Worm (Caenorhabditis elegans) whole organism, young adult: ENCODE data around the gene C05E4.7.

ENCODE experiments used
- F33H1.4 ChIP-seq: fragments of 200-800 bp; sonication (Bioruptor generic); IDR thresholded peaks from 2 replicates; pipeline ENCODE4 v1.3.6; 2022; ENCODE audit warnings: missing genetic modification reagents, missing genetic modification characterization, missing compliant biosample characterization
- F37B4.10 ChIP-seq: fragments of 200-800 bp; sonication (Bioruptor generic); IDR thresholded peaks from 2 replicates; pipeline ENCODE4 v1.3.6; 2022; ENCODE audit warnings: missing genetic modification characterization, missing compliant biosample characterization
- T07F8.4 ChIP-seq: sonication (generic microtip); optimal IDR thresholded peaks from 2 replicates; lab custom pipeline; 2016; ENCODE audit warnings: mild to moderate bottlenecking, missing genetic modification characterization, moderate library complexity, missing compliant biosample characterization
- ama-1 ChIP-seq, 3 experiments: fragments of 150-350 bp in 1 of 3; sonication (generic microtip) in 2 of 3; optimal IDR thresholded peaks; 2 replicates each; lab custom pipeline; 2014 to 2018; ENCODE audit warnings: missing biosample characterization in 2 of 3, missing genetic modification characterization in 2 of 3, missing genetic modification reagents in 2 of 3
- bed-2 ChIP-seq: fragments of 200-800 bp; sonication (Bioruptor generic); IDR thresholded peaks from 2 replicates; pipeline ENCODE4 v1.3.6; 2022; ENCODE audit warnings: missing genetic modification reagents, missing genetic modification characterization, missing compliant biosample characterization
- ceh-40 ChIP-seq: fragments of 200-800 bp; sonication (Bioruptor generic); IDR thresholded peaks from 2 replicates; pipeline ENCODE4 v1.3.6; 2022; ENCODE audit warnings: missing genetic modification characterization, missing compliant biosample characterization
- hsf-1 ChIP-seq: fragments of 200-800 bp; sonication (Bioruptor generic); IDR thresholded peaks from 2 replicates; pipeline ENCODE4 v1.3.6; 2022; ENCODE audit warnings: missing genetic modification reagents, missing genetic modification characterization, missing compliant biosample characterization
- lsl-1 ChIP-seq: fragments of 200-800 bp; sonication (Bioruptor generic); optimal IDR thresholded peaks from 2 replicates; lab custom pipeline; 2018; ENCODE audit warnings: mild to moderate bottlenecking, missing genetic modification characterization, moderate library complexity, missing compliant biosample characterization
- mel-28 ChIP-seq: sonication (generic microtip); optimal IDR thresholded peaks from 2 replicates; lab custom pipeline; 2016; ENCODE audit warnings: borderline replicate concordance, mild to moderate bottlenecking, missing genetic modification characterization, missing compliant biosample characterization
- nfya-1 ChIP-seq: sonication (generic microtip); optimal IDR thresholded peaks from 2 replicates; lab custom pipeline; 2017; ENCODE audit warnings: antibody characterized with exemption, missing compliant biosample characterization, missing genetic modification characterization, borderline replicate concordance; ENCODE audit not compliant: insufficient read depth
- nfya-2 ChIP-seq: fragments of 200-800 bp; sonication (Bioruptor generic); IDR thresholded peaks from 2 replicates; pipeline ENCODE4 v1.3.6; 2022; ENCODE audit warnings: missing genetic modification reagents, missing genetic modification characterization, missing compliant biosample characterization
- sea-2 ChIP-seq: fragments of 200-800 bp; sonication (Bioruptor generic); IDR thresholded peaks from 2 replicates; pipeline ENCODE4 v1.3.6; 2022; ENCODE audit warnings: missing genetic modification characterization, missing compliant biosample characterization
- snpc-1.1 ChIP-seq: sonication (generic microtip); optimal IDR thresholded peaks from 2 replicates; lab custom pipeline; 2017; ENCODE audit warnings: missing genetic modification characterization, mild to moderate bottlenecking, missing compliant biosample characterization, antibody characterized with exemption, moderate library complexity, missing genotype, missing genetic modification reagents; ENCODE audit not compliant: insufficient read depth
- tlf-1 ChIP-seq: fragments of 200-800 bp; sonication (Bioruptor generic); optimal IDR thresholded peaks from 2 replicates; lab custom pipeline; 2018; ENCODE audit warnings: mild to moderate bottlenecking, missing genetic modification characterization, missing compliant biosample characterization

DNA sequence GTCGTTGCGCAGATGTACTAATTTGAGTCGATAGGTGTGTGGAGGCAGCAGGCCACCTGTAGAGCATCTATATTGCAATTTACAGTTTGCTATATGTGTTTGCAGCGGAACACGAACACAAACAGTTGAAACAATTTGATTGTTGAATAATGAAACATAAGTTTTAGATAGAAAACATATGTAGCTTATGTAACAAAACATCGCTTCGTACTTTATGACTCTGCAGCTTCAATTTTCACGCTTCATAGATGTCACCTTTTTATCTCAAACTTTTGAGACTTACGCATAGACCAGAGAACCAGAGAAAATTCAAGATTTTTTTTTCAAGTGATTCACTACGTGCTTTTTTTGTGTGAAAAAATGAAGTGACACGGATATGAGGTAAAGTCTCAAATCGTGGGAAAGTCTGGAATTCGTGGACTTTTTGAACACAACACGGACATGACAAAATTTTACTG lies 18.0 kb upstream of the C05E4.7 start, which contains the start of gene fbxb-72:
- TF ChIP-seq F37B4.10 (GFP tag; lab: Robert Waterston, UW) (no peak), lsl-1 (GFP tag; lab: Kevin White, UChicago) (no peak), sea-2 (GFP tag; lab: Robert Waterston, UW) (0 out of 2 replicates have a peak, but pooled peaks have one; percentile 9), F33H1.4 (GFP tag; lab: Robert Waterston, UW) (no peak), tlf-1 (GFP tag; lab: Kevin White, UChicago) (peak; percentile 89), bed-2 (GFP tag; lab: Robert Waterston, UW) (no peak), ama-1 (optimal IDR thresholded peaks at IDR 0.05; lab: Kevin White, UChicago) (peak; percentile 96), ama-1 (GFP tag; optimal IDR thresholded peaks at IDR 0.05; lab: Kevin White, UChicago) (no peak), nfya-2 (GFP tag; lab: Robert Waterston, UW) (no peak), nfya-1 (tag; lab: Kevin White, UChicago) (no peak), T07F8.4 (tag; lab: Kevin White, UChicago) (no peak), mel-28 (tag; lab: Kevin White, UChicago) (no peak), snpc-1.1 (tag; lab: Kevin White, UChicago) (no peak), hsf-1 (peak; percentile 23; the same call in 1 of the 2 replicates), ceh-40 (GFP tag; lab: Robert Waterston, UW) (no peak)
